Worm (Caenorhabditis elegans): ENCODE results near the gene F58B4.2.

- TF ChIP-seq him-1 (tag; optimal IDR thresholded peaks at IDR 0.05) (no peak), dao-5 (tag; optimal IDR thresholded peaks at IDR 0.05) (no peak), W03F9.2 (tag; optimal IDR thresholded peaks at IDR 0.05) (no peak)
These were observed at the start of gene F58B4.2 for ce11 chrV:10918373-10918772.

All from whole organism, L4/young adult.